Fruit fly (Drosophila melanogaster) S2 (cell line): ENCODE results near the gene Lsd-2.

ENCODE experiments used
- CG8478 ChIP-seq: fragments of >200 bp; optimal IDR thresholded peaks from 2 replicates; lab custom pipeline; 2018
- CTCF ChIP-seq, 2 experiments: fragments of >200 bp; optimal IDR thresholded peaks; 2 replicates each; lab custom pipeline; 2018

dm6 chrX:15090371-15090770, 14.4 kb upstream of the Lsd-2 start:
- TF ChIP-seq CG8478 (lab: Kevin White, UChicago) = no peak
- TF ChIP-seq CTCF (optimal IDR thresholded peaks at IDR 0.05; lab: Kevin White, UChicago) = no peak
